Fruit fly (Drosophila melanogaster): Measurements from ENCODE around the gene TTLL4B.

The TTLL4B gene

dm6 chr2L:3862437-3863041 is at the start of gene TTLL4B:
TSS of gene TTLL4B (plus strand) at chr2L:3862668.
- TF ChIP-seq CTCF (optimal IDR thresholded peaks at IDR 0.05), result no peak
- TF ChIP-seq CG8478 (optimal IDR thresholded peaks at IDR 0.05), result no peak

DNA sequence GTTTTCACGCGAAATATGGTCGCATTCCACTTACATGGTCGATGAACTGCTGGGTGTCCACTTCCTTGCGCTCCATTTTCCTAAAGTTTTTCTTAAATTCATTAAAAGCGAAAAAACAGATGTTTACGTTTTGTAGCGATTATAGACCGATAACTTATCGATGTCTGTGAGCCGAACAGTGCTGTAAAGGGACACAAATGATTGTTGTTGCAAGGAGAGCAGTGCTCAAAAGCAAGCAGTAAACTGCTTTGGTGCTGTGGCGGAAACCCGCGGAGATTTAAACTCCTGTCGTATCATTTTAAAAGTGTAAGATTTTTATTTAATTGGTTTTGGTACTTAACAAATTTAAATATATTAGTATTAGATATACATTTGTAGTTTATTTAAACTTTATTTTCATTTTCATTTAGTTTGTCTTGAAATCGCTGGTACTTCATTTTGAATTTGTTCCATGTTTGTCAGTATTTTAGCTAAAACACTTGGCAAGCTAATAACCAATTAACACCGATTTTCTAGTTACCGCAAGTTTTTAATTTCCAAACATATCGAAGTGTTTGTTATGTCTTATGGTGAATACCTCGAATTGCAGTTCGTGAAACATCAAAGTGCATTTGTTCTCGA is 49.1 kb upstream of the TTLL4B start, which contains the start of gene CG3407:
TSS of gene CG3407 (minus strand) at position 156 of the 621 bp plus-strand sequence.
- TF ChIP-seq CTCF (optimal IDR thresholded peaks at IDR 0.05) (peak in 1 of 2 experiments; percentile 60), CG8478 (optimal IDR thresholded peaks at IDR 0.05) (no peak)

dm6 chr2L:3814163-3814562 is 48.3 kb upstream of the TTLL4B start:
- no peak for TF ChIP-seq CG8478 (optimal IDR thresholded peaks at IDR 0.05)
- TF ChIP-seq CTCF (optimal IDR thresholded peaks at IDR 0.05), result no peak

dm6 chr2L:3818903-3819302 is 43.6 kb upstream of the TTLL4B start:
- TF ChIP-seq CTCF (optimal IDR thresholded peaks at IDR 0.05) (no peak), CG8478 (optimal IDR thresholded peaks at IDR 0.05) (no peak)

dm6 chr2L:3822462-3823065 is 39.9 kb upstream of the TTLL4B start:
- TF ChIP-seq CG8478 (optimal IDR thresholded peaks at IDR 0.05), result no peak
- no peak for TF ChIP-seq CTCF (optimal IDR thresholded peaks at IDR 0.05)

dm6 chr2L:3823835-3824234 is 38.6 kb upstream of the TTLL4B start:
- TF ChIP-seq CTCF (optimal IDR thresholded peaks at IDR 0.05) (no peak), CG8478 (optimal IDR thresholded peaks at IDR 0.05) (no peak)

DNA sequence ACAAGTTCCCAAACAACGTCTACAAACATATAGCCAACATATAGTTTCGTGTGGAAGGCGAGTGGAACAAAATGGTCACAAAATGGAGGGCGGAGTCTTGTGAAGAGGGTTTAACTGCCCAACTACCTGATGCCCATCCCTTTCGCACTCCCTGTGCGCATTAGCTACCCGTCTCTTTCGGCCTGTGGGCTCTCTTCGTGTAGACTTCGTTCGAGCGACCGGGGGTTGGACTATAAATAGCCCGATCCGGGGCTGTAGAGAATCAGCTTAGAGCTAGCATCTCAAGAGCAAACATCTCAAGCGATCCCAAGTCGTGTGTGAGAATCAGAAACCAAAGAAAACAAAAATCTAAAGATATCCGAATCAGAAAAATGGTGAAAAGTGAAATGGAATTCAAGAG is 37.1 kb upstream of the TTLL4B start, which contains the start of gene slp1:
TSS of gene slp1 (plus strand) at position 263 of the 400 bp plus-strand sequence.
- TF ChIP-seq CTCF (optimal IDR thresholded peaks at IDR 0.05) (no peak), CG8478 (optimal IDR thresholded peaks at IDR 0.05) (no peak)

- TF ChIP-seq CTCF (optimal IDR thresholded peaks at IDR 0.05) (no peak), CG8478 (optimal IDR thresholded peaks at IDR 0.05) (no peak)
These were observed 34.9 kb upstream of the TTLL4B start for dm6 chr2L:3827406-3828133.

- no peak for TF ChIP-seq CG8478 (optimal IDR thresholded peaks at IDR 0.05)
- TF ChIP-seq CTCF (optimal IDR thresholded peaks at IDR 0.05), result no peak
These were observed 33.2 kb upstream of the TTLL4B start for dm6 chr2L:3829220-3829619.

- TF ChIP-seq CTCF (optimal IDR thresholded peaks at IDR 0.05), result no peak
- TF ChIP-seq CG8478 (optimal IDR thresholded peaks at IDR 0.05), result no peak
These were observed 30.8 kb upstream of the TTLL4B start for dm6 chr2L:3831694-3832093.

dm6 chr2L:3832249-3832675 is 30.2 kb upstream of the TTLL4B start:
- TF ChIP-seq CG8478 (optimal IDR thresholded peaks at IDR 0.05), result no peak
- TF ChIP-seq CTCF (optimal IDR thresholded peaks at IDR 0.05), result no peak

dm6 chr2L:3833924-3834323 is 28.5 kb upstream of the TTLL4B start:
- TF ChIP-seq CG8478 (optimal IDR thresholded peaks at IDR 0.05) (no peak), CTCF (optimal IDR thresholded peaks at IDR 0.05) (no peak)

DNA sequence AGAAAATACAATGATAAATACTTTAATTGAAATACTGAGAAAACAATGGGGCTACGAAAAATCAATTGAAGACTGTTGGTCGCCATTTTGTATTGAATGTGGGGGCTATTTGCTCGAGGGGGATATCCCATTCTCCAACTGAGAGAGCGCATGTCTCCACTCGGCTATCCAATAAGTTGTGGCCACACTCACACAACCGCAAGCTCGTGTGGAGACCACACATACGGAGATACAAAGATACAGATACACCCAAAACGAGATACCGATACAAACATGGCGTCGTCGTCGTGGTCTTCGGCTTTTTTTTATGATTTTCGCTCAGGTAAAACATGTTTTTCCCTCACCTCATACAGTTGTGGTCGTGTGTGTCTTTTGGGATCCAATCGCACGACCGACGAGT is 27.2 kb upstream of the TTLL4B start:
- no peak for TF ChIP-seq CG8478 (optimal IDR thresholded peaks at IDR 0.05)

DNA sequence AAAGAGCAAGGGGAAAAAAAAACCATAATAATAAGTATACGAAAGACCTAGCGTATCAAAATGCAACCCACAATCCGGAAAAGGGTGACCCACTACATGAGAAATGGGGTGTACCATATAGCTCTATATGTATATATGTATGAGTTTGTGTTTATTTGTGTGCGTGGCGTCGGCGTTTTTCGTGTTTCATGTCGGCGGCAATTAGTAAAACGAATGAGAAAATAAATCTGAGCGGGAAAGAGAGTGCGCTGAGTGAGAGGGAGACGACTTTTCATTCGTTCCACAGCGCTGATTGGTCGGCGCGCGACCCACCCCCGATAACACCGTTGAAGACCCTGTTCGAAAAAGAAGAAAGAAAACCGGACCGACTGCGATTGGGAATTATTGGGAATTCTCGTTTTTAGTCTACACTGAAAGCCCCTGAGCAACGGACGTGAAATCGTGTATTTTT is 26.0 kb upstream of the TTLL4B start, which contains the start of gene slp2:
TSS of gene slp2 (plus strand) at position 401 of the 451 bp plus-strand sequence.
- TF ChIP-seq CTCF (optimal IDR thresholded peaks at IDR 0.05) (no peak), CG8478 (optimal IDR thresholded peaks at IDR 0.05) (no peak)

DNA sequence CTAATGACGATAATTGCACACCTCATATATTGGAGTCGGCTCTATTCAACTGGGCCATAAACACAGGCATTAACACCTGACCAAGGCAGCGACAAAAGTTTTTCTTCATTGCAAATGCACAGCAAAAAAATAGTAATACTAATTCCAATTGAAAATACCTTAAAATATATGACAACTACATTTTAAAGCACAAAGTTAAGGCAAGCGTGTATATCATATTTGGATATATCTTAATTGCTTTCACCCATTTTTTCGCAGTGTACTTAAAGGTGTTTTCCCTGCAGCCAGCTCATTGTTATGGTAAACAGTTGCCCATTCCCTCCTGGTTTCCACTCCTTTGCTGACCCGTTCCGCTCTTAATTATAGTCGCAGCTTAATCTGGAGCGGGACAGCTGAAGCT is 21.5 kb upstream of the TTLL4B start:
- TF ChIP-seq CTCF (optimal IDR thresholded peaks at IDR 0.05), result no peak

All from S2 (cell line).